Worm (Caenorhabditis elegans): Measurements from ENCODE around the gene glb-10.

DNA sequence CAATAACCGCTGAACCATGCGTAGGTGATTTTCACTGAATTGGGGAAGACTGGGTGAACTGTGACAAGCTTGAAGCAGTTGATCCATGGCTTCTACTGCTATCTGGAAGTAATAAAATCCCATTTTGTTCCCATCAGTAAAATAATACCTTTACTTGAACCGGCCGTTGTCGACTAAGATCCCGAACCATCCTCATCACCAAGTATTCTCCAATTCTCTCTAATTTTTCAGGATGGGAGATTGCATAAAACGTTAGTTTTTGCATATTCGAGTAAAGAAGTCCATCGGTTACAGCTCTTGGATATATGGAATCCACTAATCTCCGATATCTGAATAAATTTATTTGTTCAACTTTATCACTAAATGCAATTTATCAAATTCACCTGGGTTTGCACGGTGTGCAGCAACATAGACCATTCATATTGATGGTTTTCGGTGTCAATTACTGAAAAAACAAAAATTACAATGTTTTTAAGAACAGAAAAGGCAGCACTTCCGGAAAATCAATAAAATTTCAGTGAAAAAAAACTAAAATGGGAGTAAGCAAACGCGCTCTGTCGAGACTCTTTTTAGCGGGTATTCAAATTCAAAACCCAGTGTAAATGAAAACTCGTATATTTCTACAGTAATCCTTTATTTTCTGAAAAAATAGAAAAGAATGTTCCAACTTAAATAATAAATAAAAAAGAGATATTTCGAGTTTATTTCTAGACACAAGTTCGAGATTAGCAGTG, 11.7 kb upstream of the glb-10 start, which contains the start of gene efr-3:
- no peak for TF ChIP-seq zag-1 (tag; optimal IDR thresholded peaks at IDR 0.05)
- no peak for TF ChIP-seq ztf-11 (tag; optimal IDR thresholded peaks at IDR 0.05)
- TF ChIP-seq lsy-2 (tag; optimal IDR thresholded peaks at IDR 0.05), result peak; percentile 65 to 79
- no peak for TF ChIP-seq ama-1 (optimal IDR thresholded peaks at IDR 0.05)
- peak; percentile 40 for TF ChIP-seq skn-1 (tag; optimal IDR thresholded peaks at IDR 0.05)
- peak in 1 of 6 experiments; percentile 27 for TF ChIP-seq elt-3 (tag; optimal IDR thresholded peaks at IDR 0.05)
- TF ChIP-seq dpl-1 (GFP tag; optimal IDR thresholded peaks at IDR 0.05), result peak; percentile 89 to 95 (median 93)
- peak; percentile 24 for TF ChIP-seq snpc-4 (tag; optimal IDR thresholded peaks at IDR 0.05)
- TF ChIP-seq hlh-17 (GFP tag; optimal IDR thresholded peaks at IDR 0.05; ENCODE audit: borderline replicate concordance), result no peak
- TF ChIP-seq isw-1 (GFP tag; IDR thresholded peaks at IDR 0.05), result peak; percentile 51
- peak; percentile 21 for TF ChIP-seq nhr-90 (tag; optimal IDR thresholded peaks at IDR 0.05; ENCODE audit: poor library complexity)
- TF ChIP-seq aha-1 (tag; optimal IDR thresholded peaks at IDR 0.05), result no peak
- TF ChIP-seq unc-62 (GFP tag; optimal IDR thresholded peaks at IDR 0.05), result no peak
- peak; percentile 67 for TF ChIP-seq nhr-47 (tag; optimal IDR thresholded peaks at IDR 0.05)
